Fruit fly (Drosophila melanogaster) Kc167 (cell line): ENCODE measurements around the gene Mps1.

Experiments used
- Myc ChIP-seq: fragments of >200 bp; optimal IDR thresholded peaks from 2 replicates; lab custom pipeline; 2017; ENCODE audit warnings: missing external identifiers
- Sin3A ChIP-seq: fragments of >200 bp; optimal IDR thresholded peaks from 2 replicates; lab custom pipeline; 2018; ENCODE audit warnings: missing external identifiers
- h ChIP-seq: fragments of >200 bp; optimal IDR thresholded peaks from 3 replicates; lab custom pipeline; 2018; ENCODE audit warnings: missing external identifiers
- insv ChIP-seq: fragments of >200 bp; optimal IDR thresholded peaks from 3 replicates; lab custom pipeline; 2018; ENCODE audit warnings: missing external identifiers
- psq ChIP-seq: fragments of >200 bp; optimal IDR thresholded peaks from 2 replicates; lab custom pipeline; 2017; ENCODE audit warnings: missing external identifiers
- ttk ChIP-seq: sonication (Bioruptor generic); optimal IDR thresholded peaks from 2 replicates; lab custom pipeline; 2017; ENCODE audit warnings: missing external identifiers

Mps1 gene

dm6 chr3R:17670857-17671336 lies at the start of gene Mps1, which contains the start of gene CG7523:
Gene Mps1 (plus strand): TSS chr3R:17671271.
Gene CG7523 (minus strand): TSS chr3R:17670895.
- TF ChIP-seq ttk (lab: Kevin White, UChicago) (no peak), insv (no peak)

dm6 chr3R:17622062-17622766 lies 48.9 kb upstream of the Mps1 start, which contains the start of gene CG14323:
Gene CG14323 (minus strand): TSS chr3R:17622112.
- no peak for TF ChIP-seq h (lab: Kevin White, UChicago)
- no peak for TF ChIP-seq Sin3A
- no peak for TF ChIP-seq psq (lab: Kevin White, UChicago)
- no peak for TF ChIP-seq ttk (lab: Kevin White, UChicago)
- TF ChIP-seq insv = no peak
- no peak for TF ChIP-seq Myc (lab: Kevin White, UChicago)

dm6 chr3R:17624549-17624948 lies 46.5 kb upstream of the Mps1 start:
- TF ChIP-seq insv (no peak), Myc (lab: Kevin White, UChicago) (no peak), h (lab: Kevin White, UChicago) (no peak)

DNA sequence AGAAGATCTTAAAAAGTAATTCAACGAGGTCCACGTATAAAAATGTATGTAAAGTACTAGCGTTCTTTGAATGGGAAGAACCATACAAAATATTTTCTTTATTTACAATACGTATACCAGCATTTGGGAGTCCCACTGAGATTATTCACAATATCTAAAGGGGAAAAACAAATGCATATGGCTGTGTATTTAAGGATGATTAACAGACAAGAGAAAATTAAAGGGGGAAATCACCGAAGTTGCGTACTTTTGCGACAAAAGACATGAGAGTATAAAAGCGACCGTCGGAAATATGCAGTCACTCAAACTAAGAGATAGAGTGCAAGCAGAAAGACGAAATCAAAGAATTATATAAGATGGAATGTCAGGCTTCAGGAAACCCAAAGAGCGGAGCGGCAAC lies 46.1 kb upstream of the Mps1 start, which contains the start of gene AttD:
TSS of gene AttD (plus strand) at position 301 of the 400 bp plus-strand sequence.
- TF ChIP-seq psq (lab: Kevin White, UChicago) = no peak
- no peak for TF ChIP-seq insv
- no peak for TF ChIP-seq ttk (lab: Kevin White, UChicago)
- TF ChIP-seq h (lab: Kevin White, UChicago) = no peak
- no peak for TF ChIP-seq Sin3A
- TF ChIP-seq Myc (lab: Kevin White, UChicago) = no peak

dm6 chr3R:17626827-17627226 lies 44.2 kb upstream of the Mps1 start, which contains the start of gene CG14325:
Gene CG14325 (plus strand): TSS chr3R:17627127.
- TF ChIP-seq ttk (lab: Kevin White, UChicago) (no peak), Myc (lab: Kevin White, UChicago) (no peak), Sin3A (no peak)

DNA sequence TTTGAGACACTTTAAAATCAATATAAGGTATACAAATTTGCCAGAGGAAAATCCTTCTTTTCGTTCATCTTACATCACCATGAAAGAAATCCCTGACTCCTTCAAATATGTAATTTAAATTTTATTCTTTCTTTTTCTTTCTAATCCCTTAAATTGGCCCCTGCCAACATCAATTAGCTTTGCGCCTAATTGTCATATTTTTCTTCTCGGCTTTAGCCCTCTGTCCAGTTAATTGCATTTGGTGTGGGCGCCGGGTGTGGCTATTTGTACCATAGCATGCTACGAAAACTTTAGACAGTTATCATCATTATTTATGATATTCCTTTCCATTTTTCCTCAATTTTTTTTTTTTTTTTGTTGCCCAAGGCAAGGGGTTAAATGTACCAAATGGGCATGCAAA lies 40.7 kb upstream of the Mps1 start, which contains the start of gene CG43175:
TSS of gene CG43175 (plus strand) at position 301 of the 400 bp plus-strand sequence.
- TF ChIP-seq Sin3A (no peak), psq (lab: Kevin White, UChicago) (no peak), ttk (lab: Kevin White, UChicago) (no peak), insv (no peak), h (lab: Kevin White, UChicago) (no peak), Myc (lab: Kevin White, UChicago) (no peak)

DNA sequence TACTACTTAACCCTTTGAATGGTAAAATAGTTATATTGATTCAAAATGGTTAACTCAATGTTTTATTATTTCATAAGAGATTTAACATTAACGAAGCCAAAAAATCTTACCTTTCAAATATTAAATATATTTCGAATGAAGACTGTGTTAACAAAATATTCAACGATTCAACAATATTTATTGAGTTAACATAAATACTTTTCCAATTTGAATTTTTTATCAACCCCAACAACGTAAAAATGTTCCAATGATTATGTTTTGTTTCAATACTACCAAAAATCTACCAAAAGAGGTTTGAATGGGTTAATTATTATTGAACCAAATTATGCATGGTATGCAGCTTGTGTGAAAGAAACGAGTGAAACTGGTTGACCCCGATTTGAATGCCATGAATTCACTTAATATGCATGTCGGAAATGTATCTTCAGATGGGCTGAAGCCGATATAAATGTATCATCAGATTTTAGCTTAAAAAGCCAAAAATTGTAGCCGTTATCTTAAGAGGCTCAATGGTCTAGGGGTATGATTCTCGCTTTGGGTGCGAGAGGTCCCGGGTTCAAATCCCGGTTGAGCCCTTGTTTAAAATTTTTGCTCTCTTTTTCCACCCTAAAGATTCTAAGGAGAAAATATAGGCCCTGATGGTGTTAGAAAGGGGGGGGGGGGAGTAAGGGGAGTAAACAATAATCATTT lies 39.8 kb upstream of the Mps1 start:
- TF ChIP-seq Sin3A (no peak), Myc (lab: Kevin White, UChicago) (no peak), ttk (lab: Kevin White, UChicago) (no peak), psq (lab: Kevin White, UChicago) (no peak), h (lab: Kevin White, UChicago) (no peak), insv (no peak)

DNA sequence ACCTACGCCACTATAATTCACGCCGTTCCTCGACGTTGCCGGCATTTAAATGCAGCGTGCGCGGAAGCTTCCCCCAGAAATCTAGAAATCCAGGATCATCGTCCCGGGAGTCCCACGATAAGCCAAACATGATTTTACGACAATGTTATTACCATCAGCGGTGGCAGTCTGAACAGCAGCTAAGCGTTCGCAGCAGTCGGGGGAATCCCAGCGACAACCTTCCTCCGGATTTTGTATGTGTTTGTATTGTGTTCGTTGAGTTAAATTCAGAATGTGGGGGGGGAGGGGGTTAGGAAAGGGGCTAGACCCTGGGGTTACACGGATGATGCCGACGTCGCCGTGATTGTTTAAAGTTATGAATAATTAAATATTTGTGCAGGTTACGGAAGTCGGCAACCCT lies 27.1 kb upstream of the Mps1 start:
- TF ChIP-seq insv (no peak), ttk (lab: Kevin White, UChicago) (no peak), Myc (lab: Kevin White, UChicago) (no peak), psq (lab: Kevin White, UChicago) (no peak), Sin3A (no peak), h (lab: Kevin White, UChicago) (no peak)

DNA sequence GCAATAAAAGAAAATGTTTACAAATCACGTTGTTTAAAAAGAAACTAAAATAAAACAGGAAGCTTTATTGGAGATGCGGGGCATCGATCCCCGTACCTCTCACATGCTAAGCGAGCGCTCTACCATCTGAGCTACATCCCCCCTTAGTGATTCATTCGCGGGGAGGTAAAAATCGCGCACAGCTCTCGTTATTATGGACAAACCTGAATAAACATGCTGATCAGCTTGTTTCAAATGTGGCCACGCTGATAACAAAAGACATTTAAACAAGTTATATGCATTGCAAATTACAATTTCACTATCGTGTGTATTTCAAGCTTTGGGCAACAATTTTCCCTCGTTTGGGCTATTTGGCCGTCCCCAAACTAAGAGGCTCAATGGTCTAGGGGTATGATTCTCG lies 25.8 kb upstream of the Mps1 start:
- TF ChIP-seq h (lab: Kevin White, UChicago) (no peak), Sin3A (no peak), insv (no peak)

dm6 chr3R:17646102-17647050 lies 24.7 kb upstream of the Mps1 start:
- no peak for TF ChIP-seq h (lab: Kevin White, UChicago)
- no peak for TF ChIP-seq Myc (lab: Kevin White, UChicago)
- TF ChIP-seq insv = no peak
- no peak for TF ChIP-seq psq (lab: Kevin White, UChicago)
- no peak for TF ChIP-seq ttk (lab: Kevin White, UChicago)
- no peak for TF ChIP-seq Sin3A

DNA sequence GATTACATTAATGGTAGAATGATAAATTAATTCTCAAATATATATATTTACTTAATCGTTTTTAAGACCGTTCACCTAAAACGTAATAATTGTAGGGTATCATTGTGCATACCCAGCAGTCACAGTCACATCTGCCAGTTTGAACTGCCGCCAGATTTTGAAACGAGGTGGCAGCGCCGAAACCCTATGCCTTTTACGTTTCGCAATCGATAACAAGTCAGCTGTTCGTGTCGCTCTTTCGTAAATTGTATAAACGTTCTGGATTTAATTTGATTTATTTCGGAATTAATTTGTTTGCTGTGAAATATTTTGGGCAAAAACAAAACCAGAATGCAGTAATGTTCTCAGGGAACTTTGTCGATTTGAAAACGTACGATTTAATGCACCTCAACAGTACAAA lies 23.6 kb upstream of the Mps1 start, which contains the start of gene CG14322:
TSS of gene CG14322 (plus strand) at position 236 of the 400 bp plus-strand sequence.
- no peak for TF ChIP-seq psq (lab: Kevin White, UChicago)
- no peak for TF ChIP-seq h (lab: Kevin White, UChicago)
- TF ChIP-seq insv = no peak
- no peak for TF ChIP-seq Myc (lab: Kevin White, UChicago)
- TF ChIP-seq Sin3A = no peak
- no peak for TF ChIP-seq ttk (lab: Kevin White, UChicago)
